Worm (Caenorhabditis elegans) whole organism, young adult: ENCODE results near the gene W08E12.5.

Experiments
- B0035.1 ChIP-seq: sonication (generic microtip); optimal IDR thresholded peaks from 2 replicates; lab custom pipeline; 2016; ENCODE audit warnings: missing genetic modification characterization, mild to moderate bottlenecking, missing compliant biosample characterization, missing genotype, missing genetic modification reagents
- F10E7.11 ChIP-seq: sonication (generic microtip); optimal IDR thresholded peaks from 2 replicates; lab custom pipeline; 2017; ENCODE audit warnings: mild to moderate bottlenecking, missing genetic modification characterization, moderate library complexity, missing compliant biosample characterization
- F22D6.2 ChIP-seq: sonication (generic microtip); optimal IDR thresholded peaks from 2 replicates; lab custom pipeline; 2016; ENCODE audit warnings: mild to moderate bottlenecking, missing genetic modification characterization, missing compliant biosample characterization
- F57C9.4 ChIP-seq: sonication (generic microtip); optimal IDR thresholded peaks from 2 replicates; lab custom pipeline; 2017; ENCODE audit warnings: mild to moderate bottlenecking, missing genetic modification characterization, missing compliant biosample characterization
- T26A5.8 ChIP-seq: sonication (generic microtip); optimal IDR thresholded peaks from 2 replicates; lab custom pipeline; 2016; ENCODE audit warnings: missing genetic modification characterization, missing compliant biosample characterization
- atf-7 ChIP-seq: sonication (generic microtip); optimal IDR thresholded peaks from 2 replicates; lab custom pipeline; 2017; ENCODE audit warnings: mild to moderate bottlenecking, missing genetic modification characterization, missing compliant biosample characterization
- athp-1 ChIP-seq: sonication (generic microtip); optimal IDR thresholded peaks from 2 replicates; lab custom pipeline; 2017; ENCODE audit warnings: mild to moderate bottlenecking, missing genetic modification characterization, missing compliant biosample characterization
- ccch-3 ChIP-seq: fragments of 200-800 bp; sonication (Bioruptor generic); optimal IDR thresholded peaks from 2 replicates; lab custom pipeline; 2018; ENCODE audit warnings: mild to moderate bottlenecking, missing genetic modification characterization, missing compliant biosample characterization
- cebp-1 ChIP-seq, 2 experiments: fragments of 200-800 bp in 1 of 2; sonication (Bioruptor generic) in 1 of 2; sonication (generic microtip) in 1 of 2; IDR thresholded peaks in 1 of 2; optimal IDR thresholded peaks in 1 of 2; 2 replicates each; pipeline versions ENCODE4 v1.3.6 to Lab custom; 2017 to 2022; ENCODE audit warnings: missing compliant biosample characterization in 2 of 2, missing genetic modification characterization in 2 of 2, mild to moderate bottlenecking in 1 of 2, missing genetic modification reagents in 1 of 2, moderate library complexity in 1 of 2
- ceh-100 ChIP-seq: fragments of 200-800 bp; sonication (Bioruptor generic); IDR thresholded peaks from 2 replicates; pipeline ENCODE4 v1.3.6; 2022; ENCODE audit warnings: missing genetic modification reagents, missing genetic modification characterization, missing compliant biosample characterization
- ceh-27 ChIP-seq: fragments of 200-800 bp; sonication (Bioruptor generic); optimal IDR thresholded peaks from 2 replicates; lab custom pipeline; 2018; ENCODE audit warnings: mild to moderate bottlenecking, missing genetic modification characterization, moderate library complexity, missing compliant biosample characterization
- ceh-40 ChIP-seq: fragments of 200-800 bp; sonication (Bioruptor generic); IDR thresholded peaks from 2 replicates; pipeline ENCODE4 v1.3.6; 2022; ENCODE audit warnings: missing genetic modification characterization, missing compliant biosample characterization
- ceh-79 ChIP-seq: sonication (generic microtip); optimal IDR thresholded peaks from 2 replicates; lab custom pipeline; 2017; ENCODE audit warnings: mild to moderate bottlenecking, missing genetic modification characterization, missing compliant biosample characterization
- die-1 ChIP-seq: sonication (generic microtip); optimal IDR thresholded peaks from 2 replicates; lab custom pipeline; 2016; ENCODE audit warnings: missing genotype, mild to moderate bottlenecking, missing genetic modification characterization, missing compliant biosample characterization
- dox-1 ChIP-seq: fragments of 200-800 bp; sonication (Bioruptor generic); IDR thresholded peaks from 2 replicates; pipeline ENCODE4 v1.3.6; 2022; ENCODE audit warnings: missing genetic modification reagents, missing genetic modification characterization, missing compliant biosample characterization
- dpff-1 ChIP-seq: sonication (generic microtip); optimal IDR thresholded peaks from 2 replicates; lab custom pipeline; 2017; ENCODE audit warnings: mild to moderate bottlenecking, missing genetic modification characterization, missing compliant biosample characterization
- egl-18 ChIP-seq: fragments of 200-800 bp; sonication (Bioruptor generic); IDR thresholded peaks from 2 replicates; pipeline ENCODE4 v1.3.6; 2022; ENCODE audit warnings: missing genetic modification reagents, missing genetic modification characterization, missing compliant biosample characterization
- egl-44 ChIP-seq: fragments of 200-800 bp; sonication (Bioruptor generic); IDR thresholded peaks from 2 replicates; pipeline ENCODE4 v1.3.6; 2022; ENCODE audit warnings: missing genetic modification reagents, missing genetic modification characterization, missing compliant biosample characterization
- egrh-3 ChIP-seq: fragments of 200-800 bp; sonication (Bioruptor generic); IDR thresholded peaks from 2 replicates; pipeline ENCODE4 v1.3.6; 2022; ENCODE audit warnings: missing genetic modification reagents, missing genetic modification characterization, missing compliant biosample characterization
- ets-4 ChIP-seq: fragments of 200-800 bp; sonication (Bioruptor generic); optimal IDR thresholded peaks from 2 replicates; lab custom pipeline; 2018; ENCODE audit warnings: mild to moderate bottlenecking, missing genetic modification characterization, missing compliant biosample characterization
- fkh-3 ChIP-seq: sonication (generic microtip); optimal IDR thresholded peaks from 2 replicates; lab custom pipeline; 2016; ENCODE audit warnings: mild to moderate bottlenecking, missing genetic modification characterization, missing compliant biosample characterization
- hlh-26 ChIP-seq: fragments of 200-800 bp; sonication (Bioruptor generic); conservative IDR thresholded peaks from 2 replicates; pipeline ENCODE4 v1.3.6; 2022; ENCODE audit warnings: missing genetic modification reagents, missing genetic modification characterization, missing compliant biosample characterization
- lin-26 ChIP-seq: fragments of 200-800 bp; sonication (Bioruptor generic); IDR thresholded peaks from 2 replicates; pipeline ENCODE4 v1.3.6; 2022; ENCODE audit warnings: missing genetic modification reagents, missing genetic modification characterization, missing compliant biosample characterization
- lin-35 ChIP-seq, 3 experiments: fragments of 150-350 bp in 2 of 3; sonication (generic microtip) in 1 of 3; optimal IDR thresholded peaks; 2 replicates each; lab custom pipeline; 2014 to 2018; ENCODE audit warnings: missing biosample characterization in 3 of 3, missing genetic modification characterization in 3 of 3, missing genetic modification reagents in 3 of 3
- lin-40 ChIP-seq: sonication (generic microtip); optimal IDR thresholded peaks from 2 replicates; lab custom pipeline; 2016; ENCODE audit warnings: missing genetic modification characterization, mild to moderate bottlenecking, missing compliant biosample characterization, missing genotype, missing genetic modification reagents
- lsl-1 ChIP-seq: fragments of 200-800 bp; sonication (Bioruptor generic); optimal IDR thresholded peaks from 2 replicates; lab custom pipeline; 2018; ENCODE audit warnings: mild to moderate bottlenecking, missing genetic modification characterization, moderate library complexity, missing compliant biosample characterization
- madf-3 ChIP-seq: fragments of 200-800 bp; sonication (Bioruptor generic); IDR thresholded peaks from 2 replicates; pipeline ENCODE4 v1.3.6; 2022; ENCODE audit warnings: missing genetic modification reagents, missing genetic modification characterization, missing compliant biosample characterization
- madf-6 ChIP-seq: fragments of 200-800 bp; sonication (Bioruptor generic); IDR thresholded peaks from 2 replicates; pipeline ENCODE4 v1.3.6; 2022; ENCODE audit warnings: missing genetic modification reagents, missing genetic modification characterization, missing compliant biosample characterization
- mcd-1 ChIP-seq: fragments of 200-800 bp; sonication (Bioruptor generic); IDR thresholded peaks from 2 replicates; pipeline ENCODE4 v1.3.6; 2022; ENCODE audit warnings: missing genetic modification reagents, missing genetic modification characterization, missing compliant biosample characterization
- mes-4 ChIP-seq: sonication (generic microtip); optimal IDR thresholded peaks from 2 replicates; lab custom pipeline; 2016; ENCODE audit warnings: missing genotype, missing genetic modification characterization, missing compliant biosample characterization
- nfya-1 ChIP-seq: sonication (generic microtip); optimal IDR thresholded peaks from 2 replicates; lab custom pipeline; 2017; ENCODE audit warnings: antibody characterized with exemption, missing compliant biosample characterization, missing genetic modification characterization, borderline replicate concordance; ENCODE audit not compliant: insufficient read depth
- nhr-27 ChIP-seq: fragments of 200-800 bp; sonication (Bioruptor generic); optimal IDR thresholded peaks from 2 replicates; lab custom pipeline; 2018; ENCODE audit warnings: mild to moderate bottlenecking, missing genetic modification characterization, moderate library complexity, missing compliant biosample characterization
- rpc-1 ChIP-seq, 2 experiments: fragments of 150-350 bp in 1 of 2; sonication (generic microtip) in 1 of 2; optimal IDR thresholded peaks; 2 replicates each; lab custom pipeline; 2014 to 2018; ENCODE audit warnings: missing biosample characterization in 1 of 2, missing genetic modification characterization in 1 of 2, missing genetic modification reagents in 1 of 2, missing genotype in 1 of 2
- snpc-1.1 ChIP-seq: sonication (generic microtip); optimal IDR thresholded peaks from 2 replicates; lab custom pipeline; 2017; ENCODE audit warnings: missing genetic modification characterization, mild to moderate bottlenecking, missing compliant biosample characterization, antibody characterized with exemption, moderate library complexity, missing genotype, missing genetic modification reagents; ENCODE audit not compliant: insufficient read depth
- snpc-3.4 ChIP-seq: sonication (generic microtip); optimal IDR thresholded peaks from 2 replicates; lab custom pipeline; 2017; ENCODE audit warnings: missing genetic modification characterization, mild to moderate bottlenecking, missing compliant biosample characterization, antibody characterized with exemption, moderate library complexity, missing genotype, missing genetic modification reagents
- snpc-4 ChIP-seq, 5 experiments: fragments of 150-350 bp in 1 of 5; sonication (generic microtip) in 4 of 5; optimal IDR thresholded peaks; 2 replicates each; lab custom pipeline; 2014 to 2018; ENCODE audit warnings: missing genetic modification characterization in 5 of 5, missing biosample characterization in 3 of 5, antibody characterized with exemption in 2 of 5, mild to moderate bottlenecking in 2 of 5, missing compliant biosample characterization in 2 of 5, missing genotype in 2 of 5, moderate library complexity in 2 of 5, missing genetic modification reagents in 1 of 5
- sptf-2 ChIP-seq: fragments of 200-800 bp; sonication (Bioruptor generic); optimal IDR thresholded peaks from 2 replicates; lab custom pipeline; 2018; ENCODE audit warnings: mild to moderate bottlenecking, missing genetic modification characterization, missing compliant biosample characterization
- tbx-9 ChIP-seq: sonication (generic microtip); optimal IDR thresholded peaks from 2 replicates; lab custom pipeline; 2016; ENCODE audit warnings: borderline replicate concordance, missing genetic modification characterization, inconsistent platforms, missing compliant biosample characterization
- tlf-1 ChIP-seq: fragments of 200-800 bp; sonication (Bioruptor generic); optimal IDR thresholded peaks from 2 replicates; lab custom pipeline; 2018; ENCODE audit warnings: mild to moderate bottlenecking, missing genetic modification characterization, missing compliant biosample characterization
- xnd-1 ChIP-seq: sonication (generic microtip); optimal IDR thresholded peaks from 2 replicates; lab custom pipeline; 2016; ENCODE audit warnings: missing genotype, missing genetic modification reagents, missing genetic modification characterization, missing compliant biosample characterization
- ztf-26 ChIP-seq: sonication (generic microtip); optimal IDR thresholded peaks from 2 replicates; lab custom pipeline; 2017; ENCODE audit warnings: missing genetic modification characterization, missing compliant biosample characterization
- ztf-28 ChIP-seq: fragments of 200-800 bp; sonication (Bioruptor generic); IDR thresholded peaks from 2 replicates; pipeline ENCODE4 v1.3.6; 2022; ENCODE audit warnings: missing genetic modification reagents, missing genetic modification characterization, missing compliant biosample characterization
- ztf-3 ChIP-seq: fragments of 200-800 bp; sonication (Bioruptor generic); optimal IDR thresholded peaks from 2 replicates; lab custom pipeline; 2018; ENCODE audit warnings: mild to moderate bottlenecking, missing genetic modification characterization, missing compliant biosample characterization
- ztf-6 ChIP-seq: fragments of 200-800 bp; sonication (Bioruptor generic); IDR thresholded peaks from 2 replicates; pipeline ENCODE4 v1.3.6; 2022; ENCODE audit warnings: missing genetic modification reagents, missing genetic modification characterization, missing compliant biosample characterization

Gene W08E12.5

DNA sequence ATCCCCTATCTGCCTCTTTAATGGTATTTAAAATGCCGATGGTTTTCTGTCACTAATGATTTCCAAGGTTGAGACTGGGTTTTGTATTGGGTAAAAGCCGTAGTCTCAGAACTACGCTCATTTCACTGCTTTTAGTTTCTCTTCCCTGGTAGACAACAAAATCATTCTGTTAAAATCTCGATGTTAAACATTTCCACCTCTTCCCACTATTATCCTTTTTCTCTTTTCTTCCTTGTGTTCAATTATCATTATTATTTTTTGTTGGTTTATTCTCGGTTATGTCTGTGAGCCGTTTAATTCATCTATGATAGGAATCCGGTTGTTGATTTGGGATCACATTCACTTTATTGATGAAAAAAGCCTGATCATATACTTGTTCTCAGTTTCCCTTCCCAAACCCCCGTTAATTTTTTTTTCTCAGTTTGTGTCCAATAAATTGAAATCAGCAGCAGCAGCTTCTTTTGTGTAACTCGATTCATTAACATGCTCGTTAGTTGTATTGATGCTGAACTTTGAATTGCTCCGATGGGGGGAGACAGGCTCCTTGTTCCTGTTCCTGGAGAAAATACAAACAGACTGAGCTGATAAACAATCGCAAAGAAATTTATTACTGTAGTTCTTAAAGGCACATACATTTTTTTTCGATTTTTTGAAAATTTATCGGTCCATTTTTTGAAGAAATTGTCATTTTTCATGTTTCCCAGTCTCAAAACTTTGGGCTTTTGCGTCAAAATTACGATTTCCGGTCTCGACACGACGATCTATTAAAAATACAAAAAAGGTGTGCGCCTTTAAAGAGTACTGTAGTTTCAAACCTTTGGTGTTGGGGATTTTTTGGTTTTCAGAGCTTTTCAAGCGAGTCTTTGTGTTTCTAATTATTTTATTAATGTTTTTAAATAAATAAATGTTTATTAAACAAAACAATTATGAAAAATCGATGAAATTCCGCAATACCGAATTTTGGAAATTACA is 3.7 kb upstream of the W08E12.5 start (continued):
- TF ChIP-seq tlf-1 (peak; percentile 45), F57C9.4 (tag; lab: Kevin White, UChicago) (no peak), athp-1 (tag; lab: Kevin White, UChicago) (peak; percentile 78), F10E7.11 (peak; percentile 19), ztf-6 (GFP tag; lab: Robert Waterston, UW) (no peak), mes-4 (tag; lab: Kevin White, UChicago) (peak; percentile 50), lin-35 (GFP tag; optimal IDR thresholded peaks at IDR 0.05; lab: Kevin White, UChicago) (peak in 2 of 3 experiments; percentile 24 to 31), atf-7 (tag; lab: Kevin White, UChicago) (peak; percentile 39), lsl-1 (GFP tag; lab: Kevin White, UChicago) (peak; percentile 57), egrh-3 (no peak), fkh-3 (tag; lab: Kevin White, UChicago) (no peak), ztf-28 (GFP tag; lab: Robert Waterston, UW) (no peak), snpc-3.4 (peak; percentile 4), snpc-1.1 (tag; lab: Kevin White, UChicago) (no peak), rpc-1 (optimal IDR thresholded peaks at IDR 0.05; lab: Kevin White, UChicago) (no peak), rpc-1 (tag; optimal IDR thresholded peaks at IDR 0.05; lab: Kevin White, UChicago) (no peak), die-1 (peak; percentile 41), cebp-1 (GFP tag; IDR thresholded peaks at IDR 0.05; lab: Robert Waterston, UW) (no peak), cebp-1 (tag; optimal IDR thresholded peaks at IDR 0.05; lab: Kevin White, UChicago) (peak; percentile 36), egl-44 (GFP tag; lab: Robert Waterston, UW) (no peak), xnd-1 (tag; lab: Kevin White, UChicago) (peak; percentile 46), ceh-27 (GFP tag; lab: Kevin White, UChicago) (no peak), nhr-27 (tag; lab: Kevin White, UChicago) (peak; percentile 69), F22D6.2 (tag; lab: Kevin White, UChicago) (no peak), nfya-1 (tag; lab: Kevin White, UChicago) (no peak), dox-1 (GFP tag; lab: Robert Waterston, UW) (no peak), ceh-79 (tag; lab: Kevin White, UChicago) (peak; percentile 62), ztf-3 (GFP tag; lab: Kevin White, UChicago) (no peak), lin-26 (GFP tag; lab: Robert Waterston, UW) (peak; percentile 59; the same call in 1 of the 2 replicates), lin-40 (tag; lab: Kevin White, UChicago) (no peak), ccch-3 (no peak), ceh-40 (GFP tag; lab: Robert Waterston, UW) (no peak), B0035.1 (peak; percentile 2), sptf-2 (GFP tag; lab: Kevin White, UChicago) (no peak), dpff-1 (tag; lab: Kevin White, UChicago) (no peak), mcd-1 (peak; percentile 55), tbx-9 (tag; lab: Kevin White, UChicago) (peak; percentile 41), ceh-100 (GFP tag; lab: Robert Waterston, UW) (no peak), ztf-26 (tag; lab: Kevin White, UChicago) (no peak), T26A5.8 (tag; lab: Kevin White, UChicago) (peak; percentile 63), hlh-26 (no peak), snpc-4 (GFP tag; optimal IDR thresholded peaks at IDR 0.05; lab: Kevin White, UChicago) (no peak), snpc-4 (tag; optimal IDR thresholded peaks at IDR 0.05; lab: Kevin White, UChicago) (peak in 2 of 4 experiments; percentile 25 to 31), madf-6 (GFP tag; lab: Robert Waterston, UW) (peak; percentile 65), egl-18 (GFP tag; lab: Robert Waterston, UW) (no peak), madf-3 (GFP tag; lab: Robert Waterston, UW) (0 out of 2 replicates have a peak, but pooled peaks have one; percentile 6), ets-4 (no peak)
